Worm (Caenorhabditis elegans) whole organism, L1 larva: ENCODE measurements around the gene Y51H4A.8.

Experiments
- C16A3.4 ChIP-seq: fragments of 150-350 bp; optimal IDR thresholded peaks from 2 replicates; lab custom pipeline; 2014; ENCODE audit warnings: missing biosample characterization, missing genetic modification characterization
- C34B4.2 ChIP-seq: sonication (generic microtip); optimal IDR thresholded peaks from 2 replicates; lab custom pipeline; 2017; ENCODE audit warnings: mild to moderate bottlenecking, missing genetic modification characterization, missing compliant biosample characterization
- F16B12.6 ChIP-seq: fragments of 150-350 bp; optimal IDR thresholded peaks from 2 replicates; lab custom pipeline; 2014; ENCODE audit warnings: missing biosample characterization, missing genetic modification characterization
- aly-2 ChIP-seq: fragments of 150-350 bp; optimal IDR thresholded peaks from 2 replicates; lab custom pipeline; 2014; ENCODE audit warnings: missing biosample characterization, missing genetic modification characterization
- ama-1 ChIP-seq: fragments of 150-350 bp; optimal IDR thresholded peaks from 2 replicates; lab custom pipeline; 2014
- blmp-1 ChIP-seq: fragments of 150-350 bp; optimal IDR thresholded peaks from 2 replicates; lab custom pipeline; 2014; ENCODE audit warnings: missing biosample characterization, missing genetic modification characterization
- ceh-63 ChIP-seq: fragments of 200-800 bp; sonication (Bioruptor generic); optimal IDR thresholded peaks from 2 replicates; lab custom pipeline; 2018; ENCODE audit warnings: mild to moderate bottlenecking, missing genetic modification characterization, missing compliant biosample characterization
- ceh-8 ChIP-seq: fragments of 200-800 bp; sonication (Bioruptor generic); optimal IDR thresholded peaks from 2 replicates; lab custom pipeline; 2018; ENCODE audit warnings: mild to moderate bottlenecking, missing genetic modification characterization, moderate library complexity, missing compliant biosample characterization
- ceh-82 ChIP-seq, 3 experiments: fragments of 150-350 bp in 1 of 3; sonication (generic microtip) in 2 of 3; optimal IDR thresholded peaks; 2 replicates each; lab custom pipeline; 2014 to 2017; ENCODE audit warnings: missing biosample characterization in 3 of 3, missing genetic modification characterization in 3 of 3
- dpl-1 ChIP-seq, 3 experiments: fragments of 150-350 bp in 2 of 3; sonication (generic microtip) in 1 of 3; optimal IDR thresholded peaks; 2 replicates each; lab custom pipeline; 2014 to 2017; ENCODE audit warnings: missing biosample characterization in 3 of 3, missing genetic modification characterization in 3 of 3, missing genetic modification reagents in 3 of 3
- efl-1 ChIP-seq, 4 experiments: fragments of 150-350 bp; optimal IDR thresholded peaks in 3 of 4; peaks in 1 of 4; 1 replicate in 1 of 4; 2 replicates in 3 of 4; lab custom pipeline; 2014; ENCODE audit warnings: missing biosample characterization in 2 of 4, missing genetic modification characterization in 2 of 4, missing genetic modification reagents in 2 of 4
- efl-3 ChIP-seq: fragments of 200-800 bp; sonication (Bioruptor generic); optimal IDR thresholded peaks from 2 replicates; lab custom pipeline; 2018; ENCODE audit warnings: mild to moderate bottlenecking, missing genetic modification characterization, missing compliant biosample characterization
- elt-2 ChIP-seq: sonication (generic microtip); optimal IDR thresholded peaks from 2 replicates; lab custom pipeline; 2016; ENCODE audit warnings: missing genetic modification characterization, mild to moderate bottlenecking, inconsistent platforms, missing compliant biosample characterization, missing genetic modification reagents
- fkh-8 ChIP-seq: sonication (generic microtip); optimal IDR thresholded peaks from 2 replicates; lab custom pipeline; 2016; ENCODE audit warnings: mild to moderate bottlenecking, missing genetic modification characterization, missing compliant biosample characterization
- grh-1 ChIP-seq: fragments of 200-800 bp; sonication (Bioruptor generic); IDR thresholded peaks from 2 replicates; pipeline ENCODE4 v1.3.6; 2022; ENCODE audit warnings: missing genetic modification reagents, missing genetic modification characterization, missing compliant biosample characterization
- hlh-4 ChIP-seq: sonication (generic microtip); optimal IDR thresholded peaks from 2 replicates; lab custom pipeline; 2016; ENCODE audit warnings: mild to moderate bottlenecking, missing genetic modification characterization, missing compliant biosample characterization
- hpl-2 ChIP-seq: fragments of 150-350 bp; optimal IDR thresholded peaks from 2 replicates; lab custom pipeline; 2014; ENCODE audit warnings: missing biosample characterization, missing genetic modification reagents, missing genetic modification characterization
- irx-1 ChIP-seq: sonication (generic microtip); optimal IDR thresholded peaks from 2 replicates; lab custom pipeline; 2016; ENCODE audit warnings: missing genetic modification characterization, missing compliant biosample characterization
- lin-13 ChIP-seq: fragments of 150-350 bp; optimal IDR thresholded peaks from 2 replicates; lab custom pipeline; 2014; ENCODE audit warnings: missing biosample characterization, missing genetic modification reagents, missing genetic modification characterization
- lin-14 ChIP-seq: fragments of 200-800 bp; sonication (Bioruptor generic); optimal IDR thresholded peaks from 2 replicates; lab custom pipeline; 2018; ENCODE audit warnings: mild to moderate bottlenecking, missing genetic modification characterization, moderate library complexity, missing compliant biosample characterization
- lsy-2 ChIP-seq, 2 experiments: fragments of 150-350 bp; optimal IDR thresholded peaks; 2 replicates each; lab custom pipeline; 2014; ENCODE audit warnings: missing biosample characterization in 2 of 2, missing genetic modification characterization in 2 of 2
- mdl-1 ChIP-seq, 2 experiments: fragments of 150-350 bp; optimal IDR thresholded peaks; 2 replicates each; lab custom pipeline; 2014 to 2017; ENCODE audit warnings: missing biosample characterization in 2 of 2, missing genetic modification characterization in 2 of 2, inconsistent platforms in 1 of 2
- mef-2 ChIP-seq: fragments of 150-350 bp; optimal IDR thresholded peaks from 2 replicates; lab custom pipeline; 2014; ENCODE audit warnings: missing biosample characterization, missing genetic modification characterization
- mep-1 ChIP-seq: fragments of 150-350 bp; optimal IDR thresholded peaks from 2 replicates; lab custom pipeline; 2014; ENCODE audit warnings: missing biosample characterization, missing genetic modification characterization
- nhr-28 ChIP-seq: fragments of 150-350 bp; optimal IDR thresholded peaks from 2 replicates; lab custom pipeline; 2014; ENCODE audit warnings: missing biosample characterization, missing genetic modification characterization
- nhr-47 ChIP-seq: sonication (generic microtip); optimal IDR thresholded peaks from 2 replicates; lab custom pipeline; 2016; ENCODE audit warnings: mild to moderate bottlenecking, missing genetic modification characterization, moderate library complexity, missing compliant biosample characterization
- nhr-71 ChIP-seq: sonication (generic microtip); optimal IDR thresholded peaks from 2 replicates; lab custom pipeline; 2016; ENCODE audit warnings: mild to moderate bottlenecking, missing genetic modification characterization, moderate library complexity, missing compliant biosample characterization
- nhr-76 ChIP-seq: sonication (generic microtip); optimal IDR thresholded peaks from 2 replicates; lab custom pipeline; 2017; ENCODE audit warnings: missing biosample characterization, missing genetic modification characterization
- nhr-77 ChIP-seq: fragments of 150-350 bp; optimal IDR thresholded peaks from 2 replicates; lab custom pipeline; 2014; ENCODE audit warnings: missing biosample characterization, missing genetic modification characterization
- nhr-84 ChIP-seq: sonication (generic microtip); optimal IDR thresholded peaks from 2 replicates; lab custom pipeline; 2017; ENCODE audit warnings: missing biosample characterization, missing genetic modification characterization
- nhr-85 ChIP-seq: sonication (generic microtip); peaks from one replicate; lab custom pipeline; 2016; ENCODE audit warnings: missing genetic modification characterization, inconsistent platforms, missing compliant biosample characterization
- nhr-90 ChIP-seq: sonication (generic microtip); optimal IDR thresholded peaks from 2 replicates; lab custom pipeline; 2016; ENCODE audit warnings: mild to moderate bottlenecking, missing genetic modification characterization, missing compliant biosample characterization; ENCODE audit not compliant: poor library complexity
- pqm-1 ChIP-seq: sonication (generic microtip); optimal IDR thresholded peaks from 3 replicates; lab custom pipeline; 2017; ENCODE audit warnings: missing biosample characterization, missing genetic modification characterization
- rnt-1 ChIP-seq: sonication (generic microtip); optimal IDR thresholded peaks from 2 replicates; lab custom pipeline; 2016; ENCODE audit warnings: mild to moderate bottlenecking, missing genetic modification characterization, moderate library complexity, missing compliant biosample characterization
- snpc-4 ChIP-seq: fragments of 150-350 bp; optimal IDR thresholded peaks from 2 replicates; lab custom pipeline; 2014; ENCODE audit warnings: missing biosample characterization, missing genetic modification characterization
- sox-4 ChIP-seq: sonication (generic microtip); optimal IDR thresholded peaks from 2 replicates; lab custom pipeline; 2016; ENCODE audit warnings: missing genetic modification characterization, missing compliant biosample characterization
- sup-37 ChIP-seq: fragments of 200-800 bp; sonication (Bioruptor generic); optimal IDR thresholded peaks from 2 replicates; lab custom pipeline; 2018; ENCODE audit warnings: mild to moderate bottlenecking, missing genetic modification characterization, missing compliant biosample characterization
- swsn-7 ChIP-seq: sonication (generic microtip); optimal IDR thresholded peaks from 2 replicates; lab custom pipeline; 2016; ENCODE audit warnings: missing genetic modification characterization, missing compliant biosample characterization
- tbx-2 ChIP-seq: sonication (generic microtip); optimal IDR thresholded peaks from 2 replicates; lab custom pipeline; 2016; ENCODE audit warnings: missing genetic modification characterization, missing compliant biosample characterization
- unc-62 ChIP-seq: fragments of 150-350 bp; optimal IDR thresholded peaks from 2 replicates; lab custom pipeline; 2014; ENCODE audit warnings: missing biosample characterization, missing genetic modification reagents, missing genetic modification characterization
- zag-1 ChIP-seq: fragments of 150-350 bp; optimal IDR thresholded peaks from 2 replicates; lab custom pipeline; 2014; ENCODE audit warnings: missing biosample characterization, missing genetic modification characterization

The Y51H4A.8 gene

ce11 chrIV:16601599-16601998 is 23.2 kb upstream of the Y51H4A.8 start:
- no peak for TF ChIP-seq irx-1
- no peak for TF ChIP-seq efl-1 (optimal IDR thresholded peaks at IDR 0.05; lab: Kevin White, UChicago)
- TF ChIP-seq efl-1 (GFP tag; optimal IDR thresholded peaks at IDR 0.05 in 1 of 2; lab: Kevin White, UChicago) = peak in 1 of 2 experiments; percentile 23
- TF ChIP-seq nhr-76 (tag; lab: Kevin White, UChicago) = no peak

ce11 chrIV:16560971-16561370 is 17.4 kb downstream of the Y51H4A.8 start:
- no peak for TF ChIP-seq ama-1 (lab: Kevin White, UChicago)
- no peak for TF ChIP-seq tbx-2
- TF ChIP-seq snpc-4 = no peak
- no peak for TF ChIP-seq nhr-85 (tag; lab: Kevin White, UChicago)
- TF ChIP-seq swsn-7 (tag; lab: Kevin White, UChicago) = no peak
- no peak for TF ChIP-seq ceh-63 (GFP tag; lab: Kevin White, UChicago)
- TF ChIP-seq mdl-1 (tag; optimal IDR thresholded peaks at IDR 0.05; lab: Kevin White, UChicago) = no peak
- no peak for TF ChIP-seq zag-1 (tag; lab: Kevin White, UChicago)
- no peak for TF ChIP-seq fkh-8 (tag; lab: Kevin White, UChicago)
- TF ChIP-seq C34B4.2 (tag; lab: Kevin White, UChicago) = no peak
- TF ChIP-seq nhr-84 (tag; lab: Kevin White, UChicago) = no peak
- no peak for TF ChIP-seq irx-1
- TF ChIP-seq nhr-47 (tag; lab: Kevin White, UChicago) = no peak
- TF ChIP-seq efl-1 (optimal IDR thresholded peaks at IDR 0.05; lab: Kevin White, UChicago) = no peak
- no peak for TF ChIP-seq efl-1 (GFP tag; optimal IDR thresholded peaks at IDR 0.05 in 1 of 2; lab: Kevin White, UChicago)
- TF ChIP-seq sup-37 (GFP tag; lab: Kevin White, UChicago) = no peak
- TF ChIP-seq pqm-1 (tag; lab: Kevin White, UChicago) = no peak
- no peak for TF ChIP-seq C16A3.4 (tag; lab: Kevin White, UChicago)

- TF ChIP-seq sox-4 (no peak), mep-1 (tag; lab: Kevin White, UChicago) (no peak), F16B12.6 (no peak), efl-3 (GFP tag; lab: Kevin White, UChicago) (no peak), nhr-90 (no peak), ceh-8 (GFP tag; lab: Kevin White, UChicago) (no peak)
Observed at ce11 chrIV:16551457-16551856, 26.9 kb downstream of the Y51H4A.8 start.

- TF ChIP-seq grh-1 (GFP tag; lab: Robert Waterston, UW) (no peak), blmp-1 (peak; percentile 22)
Observed at ce11 chrIV:16542649-16543048, 35.7 kb downstream of the Y51H4A.8 start, which contains the start of gene uroc-1. Gene uroc-1, minus strand, starts transcription at chrIV:16542749.

ce11 chrIV:16540540-16540939 is 37.8 kb downstream of the Y51H4A.8 start:
- TF ChIP-seq nhr-77 (tag; lab: Kevin White, UChicago) (no peak), fkh-8 (tag; lab: Kevin White, UChicago) (no peak), dpl-1 (GFP tag; optimal IDR thresholded peaks at IDR 0.05; lab: Kevin White, UChicago) (no peak), C16A3.4 (tag; lab: Kevin White, UChicago) (no peak), sup-37 (GFP tag; lab: Kevin White, UChicago) (no peak)

- TF ChIP-seq nhr-28 (tag; lab: Kevin White, UChicago) (no peak), mep-1 (tag; lab: Kevin White, UChicago) (no peak), nhr-47 (tag; lab: Kevin White, UChicago) (no peak), aly-2 (tag; lab: Kevin White, UChicago) (no peak)
Observed at ce11 chrIV:16534900-16535299, 43.4 kb downstream of the Y51H4A.8 start.

- TF ChIP-seq nhr-77 (tag; lab: Kevin White, UChicago) = no peak
- TF ChIP-seq nhr-76 (tag; lab: Kevin White, UChicago) = no peak
- no peak for TF ChIP-seq hpl-2
- no peak for TF ChIP-seq rnt-1 (tag; lab: Kevin White, UChicago)
- no peak for TF ChIP-seq mef-2 (tag; lab: Kevin White, UChicago)
- TF ChIP-seq elt-2 (tag; lab: Kevin White, UChicago) = no peak
- no peak for TF ChIP-seq lin-13 (GFP tag; lab: Kevin White, UChicago)
- no peak for TF ChIP-seq nhr-71 (tag; lab: Kevin White, UChicago)
- no peak for TF ChIP-seq mdl-1 (tag; optimal IDR thresholded peaks at IDR 0.05; lab: Kevin White, UChicago)
- no peak for TF ChIP-seq ama-1 (lab: Kevin White, UChicago)
- no peak for TF ChIP-seq lin-14 (GFP tag; lab: Kevin White, UChicago)
- TF ChIP-seq ceh-82 (tag; optimal IDR thresholded peaks at IDR 0.05; lab: Kevin White, UChicago) = no peak
- TF ChIP-seq hlh-4 (tag; lab: Kevin White, UChicago) = no peak
- TF ChIP-seq nhr-47 (tag; lab: Kevin White, UChicago) = no peak
- TF ChIP-seq C34B4.2 (tag; lab: Kevin White, UChicago) = no peak
- no peak for TF ChIP-seq unc-62
- TF ChIP-seq lsy-2 (tag; optimal IDR thresholded peaks at IDR 0.05; lab: Kevin White, UChicago) = no peak
Observed at ce11 chrIV:16533361-16533760, 45.0 kb downstream of the Y51H4A.8 start, which contains the start of gene Y51H4A.6. Gene Y51H4A.6, plus strand, starts transcription at chrIV:16533661.
